ENCODE assay signal across 4 fruit fly cellular contexts in the genomic region with DNA sequence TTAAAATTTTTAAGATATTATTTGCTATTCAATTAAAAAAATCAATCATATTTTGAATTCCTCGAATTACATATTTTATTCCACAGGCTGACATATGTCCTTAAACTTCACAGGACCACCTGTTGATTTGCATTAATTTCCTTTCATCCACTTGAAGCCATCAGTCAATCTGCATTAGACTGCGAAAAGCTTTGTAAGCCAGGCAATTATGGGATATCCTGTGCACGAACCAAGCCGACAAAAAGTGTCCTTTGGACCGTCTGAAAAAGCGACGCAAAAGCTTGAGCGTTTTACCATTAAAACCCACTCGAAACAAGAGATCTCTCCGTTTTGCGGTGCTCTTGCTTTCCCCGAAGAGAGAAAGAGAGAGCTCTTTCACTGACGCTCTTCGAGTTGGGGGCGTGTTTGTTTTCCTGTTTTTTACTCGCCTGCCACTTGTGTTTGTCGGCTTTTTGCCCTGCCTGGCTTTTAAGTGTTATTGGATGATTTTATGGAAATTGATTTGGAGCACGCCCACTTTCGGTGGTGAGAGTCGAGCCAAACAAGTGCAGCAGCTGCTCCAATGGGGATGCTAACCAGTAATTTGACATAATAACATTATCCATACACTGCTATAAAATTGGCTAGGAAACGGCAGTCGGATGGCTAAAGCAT.
TF ChIP-seq lines count a peak whose summit lies in the region.

No protein-coding gene starts in this region.

- no peak for TF ChIP-seq CTCF in whole organism, embryonic (GFP tag; optimal IDR thresholded peaks at IDR 0.05; lab: Kevin White, UChicago)

TF ChIP-seq in whole organism, embryonic, 481 proteins besides CTCF, POLR2A, EP300 and RAD21 (continues in another document):
- TF ChIP-seq cas (GFP tag; IDR thresholded peaks at IDR 0.05; lab: Robert Waterston, UW) (no peak), CG6791 (GFP tag; IDR thresholded peaks at IDR 0.05; lab: Robert Waterston, UW; ENCODE audit: partially characterized antibody) (no peak), CG6654 (GFP tag; optimal IDR thresholded peaks at IDR 0.05; lab: Kevin White, UChicago) (no peak), twi (tag; optimal IDR thresholded peaks at IDR 0.05; lab: Kevin White, UChicago) (no peak), zen2 (GFP tag; IDR thresholded peaks at IDR 0.05; lab: Robert Waterston, UW; ENCODE audit: partially characterized antibody) (peak; percentile 48; the same call in 1 of the 3 replicates), CG3163 (GFP tag; optimal IDR thresholded peaks at IDR 0.05; lab: Kevin White, UChicago) (peak; percentile 91), CG13287 (GFP tag; IDR thresholded peaks at IDR 0.05; lab: Robert Waterston, UW; ENCODE audit: partially characterized antibody) (peak; percentile 19; the same call in 1 of the 2 replicates), Med (GFP tag; lab: Kevin White, UChicago) (no peak), sqz (GFP tag; optimal IDR thresholded peaks at IDR 0.05; lab: Kevin White, UChicago) (peak; percentile 23), Bteb2 (GFP tag; optimal IDR thresholded peaks at IDR 0.05; lab: Kevin White, UChicago) (no peak), CG1602 (GFP tag; optimal IDR thresholded peaks at IDR 0.05; lab: Kevin White, UChicago) (no peak), klu (GFP tag; IDR thresholded peaks at IDR 0.05; lab: Robert Waterston, UW) (no peak), dysf (GFP tag; IDR thresholded peaks at IDR 0.05; lab: Robert Waterston, UW) (no peak), CG30431 (GFP tag; optimal IDR thresholded peaks at IDR 0.05; lab: Kevin White, UChicago) (no peak), CG32532 (GFP tag; IDR thresholded peaks at IDR 0.05; lab: Robert Waterston, UW) (0 out of 2 replicates have a peak, but pooled peaks have one; percentile 10), z (GFP tag; IDR thresholded peaks at IDR 0.05; lab: Robert Waterston, UW) (peak; percentile 92), CG18011 (GFP tag; optimal IDR thresholded peaks at IDR 0.05; lab: Kevin White, UChicago) (no peak), CG7556 (GFP tag; optimal IDR thresholded peaks at IDR 0.05; lab: Kevin White, UChicago) (no peak), HLH4C (GFP tag; IDR thresholded peaks at IDR 0.05; lab: Robert Waterston, UW; ENCODE audit: partially characterized antibody) (0 out of 3 replicates have a peak, but pooled peaks have one; percentile 7)

TF ChIP-seq in whole organism, prepupa, 60 proteins besides CTCF, POLR2A, EP300 and RAD21:
- TF ChIP-seq CG6163 (GFP tag; IDR thresholded peaks at IDR 0.05; lab: Robert Waterston, UW) (no peak), CG8119 (GFP tag; IDR thresholded peaks at IDR 0.05; lab: Robert Waterston, UW) (no peak), CG15336 (GFP tag; IDR thresholded peaks at IDR 0.05; lab: Robert Waterston, UW) (peak; percentile 32; the same call in 1 of the 2 replicates)

TF ChIP-seq in whole organism, pupa, 21 proteins besides CTCF, POLR2A, EP300 and RAD21:
- peak; percentile 52; the same call in 1 of the 2 replicates for TF ChIP-seq CG12605 (GFP tag; IDR thresholded peaks at IDR 0.05; lab: Robert Waterston, UW)
- no peak for TF ChIP-seq fd96Ca (GFP tag; IDR thresholded peaks at IDR 0.05; lab: Robert Waterston, UW)
- TF ChIP-seq CG4496 (GFP tag; IDR thresholded peaks at IDR 0.05; lab: Robert Waterston, UW), result 0 out of 3 replicates have a peak, but pooled peaks have one; percentile 45

TF ChIP-seq in whole organism, wandering third instar larva, 38 proteins besides CTCF, POLR2A, EP300 and RAD21:
- no peak for TF ChIP-seq sv (GFP tag; optimal IDR thresholded peaks at IDR 0.05; lab: Kevin White, UChicago)
- TF ChIP-seq jim (GFP tag; optimal IDR thresholded peaks at IDR 0.05; lab: Kevin White, UChicago), result no peak
- no peak for TF ChIP-seq Rel (GFP tag; optimal IDR thresholded peaks at IDR 0.05; lab: Kevin White, UChicago)
- no peak for TF ChIP-seq Rel (tag; optimal IDR thresholded peaks at IDR 0.05; lab: Kevin White, UChicago)
- TF ChIP-seq Hr78 (GFP tag; optimal IDR thresholded peaks at IDR 0.05; lab: Kevin White, UChicago), result no peak
- TF ChIP-seq Abd-B (GFP tag; optimal IDR thresholded peaks at IDR 0.05; lab: Kevin White, UChicago), result no peak
- TF ChIP-seq dl (GFP tag; optimal IDR thresholded peaks at IDR 0.05; lab: Kevin White, UChicago; ENCODE audit: insufficient read depth in 1 of 2, partially characterized antibody in 2 of 2), result peak; percentile 26 to 43
- TF ChIP-seq Vsx2 (GFP tag; optimal IDR thresholded peaks at IDR 0.05; lab: Kevin White, UChicago; ENCODE audit: partially characterized antibody), result peak; percentile 61
